Worm (Caenorhabditis elegans): ENCODE measurements around the gene oac-46.

Gene oac-46

DNA sequence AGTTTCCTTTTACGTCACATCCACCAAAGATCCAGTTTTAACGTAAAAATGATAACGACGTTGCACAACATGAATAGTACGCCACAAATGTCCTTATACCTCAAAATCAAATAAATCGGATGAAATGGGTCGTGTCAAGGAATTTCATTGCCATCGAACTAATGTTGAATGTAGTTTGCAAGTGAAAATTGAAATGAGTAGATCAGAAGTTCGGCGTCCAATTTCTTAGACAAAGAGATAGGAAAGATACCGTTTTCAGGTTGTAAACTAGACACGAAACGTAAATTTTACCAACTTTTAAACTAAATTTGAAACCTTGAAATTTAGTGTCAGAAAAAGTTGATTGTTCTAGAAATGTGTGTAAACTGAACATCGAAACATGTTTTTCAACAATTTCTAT is 3.0 kb upstream of the oac-46 start:
- no peak for TF ChIP-seq dox-1 (GFP tag; IDR thresholded peaks at IDR 0.05)
- no peak for TF ChIP-seq nhr-179 (tag; optimal IDR thresholded peaks at IDR 0.05)
- TF ChIP-seq madf-10 (tag; optimal IDR thresholded peaks at IDR 0.05) = no peak
- TF ChIP-seq D2030.7 (GFP tag; IDR thresholded peaks at IDR 0.05) = no peak
- no peak for TF ChIP-seq bed-2 (GFP tag; IDR thresholded peaks at IDR 0.05)
- TF ChIP-seq sdz-38 (tag; optimal IDR thresholded peaks at IDR 0.05) = no peak
- no peak for TF ChIP-seq F57C9.4 (tag; optimal IDR thresholded peaks at IDR 0.05)
- no peak for TF ChIP-seq ceh-40 (GFP tag; IDR thresholded peaks at IDR 0.05)
- TF ChIP-seq ccch-3 (GFP tag; optimal IDR thresholded peaks at IDR 0.05) = no peak
- TF ChIP-seq ceh-79 (tag; optimal IDR thresholded peaks at IDR 0.05) = no peak
- TF ChIP-seq aptf-2 (GFP tag; conservative IDR thresholded peaks at IDR 0.05) = no peak
- no peak for TF ChIP-seq Y53F4B.3 (GFP tag; IDR thresholded peaks at IDR 0.05)

- TF ChIP-seq hsf-1 (GFP tag; IDR thresholded peaks at IDR 0.05) (no peak), mes-4 (tag; optimal IDR thresholded peaks at IDR 0.05) (no peak), rec-8 (tag; optimal IDR thresholded peaks at IDR 0.05) (no peak), nhr-179 (tag; optimal IDR thresholded peaks at IDR 0.05) (no peak), zim-3 (tag; optimal IDR thresholded peaks at IDR 0.05) (no peak), Y67H2A.10 (GFP tag; conservative IDR thresholded peaks at IDR 0.05) (no peak), hlh-12 (tag; optimal IDR thresholded peaks at IDR 0.05) (no peak), ceh-40 (GFP tag; IDR thresholded peaks at IDR 0.05) (no peak), Y53F4B.3 (GFP tag; IDR thresholded peaks at IDR 0.05) (no peak), let-607 (tag; optimal IDR thresholded peaks at IDR 0.05) (no peak), ceh-79 (tag; optimal IDR thresholded peaks at IDR 0.05) (no peak), aptf-2 (GFP tag; conservative IDR thresholded peaks at IDR 0.05) (no peak), ccch-3 (GFP tag; optimal IDR thresholded peaks at IDR 0.05) (no peak), T07F8.4 (tag; optimal IDR thresholded peaks at IDR 0.05) (no peak), ets-4 (GFP tag; optimal IDR thresholded peaks at IDR 0.05) (no peak), K12H6.12 (tag; optimal IDR thresholded peaks at IDR 0.05) (no peak), egl-44 (GFP tag; IDR thresholded peaks at IDR 0.05) (no peak), ZK185.1 (tag; optimal IDR thresholded peaks at IDR 0.05; ENCODE audit: poor library complexity, severe bottlenecking) (no peak), F52B5.7 (tag; optimal IDR thresholded peaks at IDR 0.05) (no peak)
Observed at ce11 chrII:8853960-8854359, 2.1 kb upstream of the oac-46 start.

DNA sequence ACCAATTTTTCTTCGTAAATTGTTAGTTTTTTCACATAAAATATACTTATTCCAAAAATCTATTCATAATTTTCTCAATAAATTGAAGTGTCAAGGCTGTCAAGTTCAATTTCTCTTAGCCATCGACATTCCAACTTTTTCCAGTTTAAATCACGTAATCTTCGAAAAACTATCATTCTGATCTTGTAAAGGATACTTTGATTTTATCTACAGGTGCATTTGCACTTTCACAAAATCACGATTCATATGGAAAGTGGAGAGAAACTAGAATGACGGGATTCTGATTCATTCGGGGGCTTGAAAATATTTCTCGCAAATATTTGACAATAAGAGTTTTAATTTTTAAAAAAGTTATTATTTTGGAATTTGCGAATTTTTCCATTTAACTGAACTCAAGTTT is 1.3 kb upstream of the oac-46 start:
- TF ChIP-seq ceh-91 (GFP tag; IDR thresholded peaks at IDR 0.05) (no peak), sea-2 (GFP tag; IDR thresholded peaks at IDR 0.05) (no peak), Y56A3A.18 (GFP tag; IDR thresholded peaks at IDR 0.05) (no peak), madf-6 (GFP tag; IDR thresholded peaks at IDR 0.05) (no peak), F33H1.4 (GFP tag; IDR thresholded peaks at IDR 0.05) (no peak), C06A6.2 (GFP tag; conservative IDR thresholded peaks at IDR 0.05) (no peak), akir-1 (GFP tag; optimal IDR thresholded peaks at IDR 0.05) (no peak), Y79H2A.3 (GFP tag; conservative IDR thresholded peaks at IDR 0.05) (no peak), F57C9.4 (tag; optimal IDR thresholded peaks at IDR 0.05) (no peak), egl-18 (GFP tag; IDR thresholded peaks at IDR 0.05) (no peak), repo-1 (tag; optimal IDR thresholded peaks at IDR 0.05) (no peak), madf-3 (GFP tag; IDR thresholded peaks at IDR 0.05) (no peak), ztf-25 (GFP tag; IDR thresholded peaks at IDR 0.05) (no peak), sdz-38 (tag; optimal IDR thresholded peaks at IDR 0.05) (no peak), egl-44 (GFP tag; IDR thresholded peaks at IDR 0.05) (no peak), lin-40 (tag; optimal IDR thresholded peaks at IDR 0.05) (no peak)
